Worm (Caenorhabditis elegans): ENCODE measurements around the gene sur-7.

- TF ChIP-seq ztf-11 (tag; optimal IDR thresholded peaks at IDR 0.05) (no peak), mdl-1 (tag; optimal IDR thresholded peaks at IDR 0.05) (peak in 1 of 2 experiments; percentile 18), peb-1 (tag; optimal IDR thresholded peaks at IDR 0.05) (no peak), sma-9 (GFP tag; optimal IDR thresholded peaks at IDR 0.05) (peak; percentile 86), sma-9 (tag; optimal IDR thresholded peaks at IDR 0.05) (no peak)
Measured at ce11 chrX:16377903-16378302, 1.5 kb downstream of the sur-7 start.
